Fruit fly (Drosophila melanogaster) whole organism, embryonic: ENCODE results near the gene pbl.
A peak's percentile ranks its signal among the peaks of the same experiment; 100 is the strongest.

Experiments used
- Abd-B ChIP-seq: fragments of 200-800 bp; sonication (Bioruptor generic); optimal IDR thresholded peaks from 2 replicates; lab custom pipeline; 2018; ENCODE audit warnings: missing biosample characterization, mild to moderate bottlenecking, missing genetic modification characterization, moderate library complexity
- Blimp-1 ChIP-seq: fragments of 200-800 bp; sonication (Bioruptor generic); optimal IDR thresholded peaks from 3 replicates; lab custom pipeline; 2018; ENCODE audit warnings: missing biosample characterization, missing genetic modification characterization, mild to moderate bottlenecking, moderate library complexity, missing genetic modification reagents
- CG11093 ChIP-seq: fragments of 200-800 bp; sonication (Bioruptor generic); IDR thresholded peaks from 3 replicates; pipeline ENCODE4 v1.3.6; 2022; ENCODE audit warnings: missing biosample characterization, missing genetic modification characterization
- CG1233 ChIP-seq: fragments of 200-800 bp; sonication (Bioruptor generic); optimal IDR thresholded peaks from 4 replicates; lab custom pipeline; 2018; ENCODE audit warnings: missing biosample characterization, mild to moderate bottlenecking, missing genetic modification characterization
- CG15073 ChIP-seq: fragments of 200-800 bp; sonication (Bioruptor generic); optimal IDR thresholded peaks from 2 replicates; lab custom pipeline; 2016; ENCODE audit warnings: missing biosample characterization, missing genetic modification characterization
- CG15269 ChIP-seq: fragments of 200-800 bp; sonication (Bioruptor generic); optimal IDR thresholded peaks from 2 replicates; lab custom pipeline; 2018; ENCODE audit warnings: missing biosample characterization, mild to moderate bottlenecking, missing genetic modification characterization, moderate library complexity
- CG17359 ChIP-seq: fragments of 200-800 bp; sonication (Bioruptor generic); optimal IDR thresholded peaks from 3 replicates; lab custom pipeline; 2018; ENCODE audit warnings: missing biosample characterization, mild to moderate bottlenecking, missing genetic modification characterization, moderate library complexity
- CG17385 ChIP-seq: fragments of 200-800 bp; sonication (Bioruptor generic); optimal IDR thresholded peaks from 3 replicates; lab custom pipeline; 2018; ENCODE audit warnings: missing biosample characterization, mild to moderate bottlenecking, missing genetic modification characterization
- CG17612 ChIP-seq: fragments of 200-800 bp; sonication (Bioruptor generic); IDR thresholded peaks from 2 replicates; pipeline ENCODE4 v1.3.6; 2022; ENCODE audit warnings: missing biosample characterization, missing genetic modification characterization
- CG17829 ChIP-seq: fragments of 200-800 bp; optimal IDR thresholded peaks from 2 replicates; lab custom pipeline; 2019; ENCODE audit warnings: missing biosample characterization, mild to moderate bottlenecking, missing genetic modification characterization, moderate library complexity
- CG18476 ChIP-seq: fragments of 200-800 bp; sonication (Bioruptor generic); optimal IDR thresholded peaks from 2 replicates; lab custom pipeline; 2016; ENCODE audit warnings: missing biosample characterization, mild to moderate bottlenecking, missing genetic modification characterization
- CG34376 ChIP-seq: fragments of 200-800 bp; sonication (Bioruptor generic); optimal IDR thresholded peaks from 2 replicates; lab custom pipeline; 2018; ENCODE audit warnings: missing biosample characterization, mild to moderate bottlenecking, missing genetic modification characterization
- CG6175 ChIP-seq: fragments of 200-800 bp; sonication (Bioruptor generic); IDR thresholded peaks from 3 replicates; pipeline ENCODE4 v1.3.6; 2022; ENCODE audit warnings: missing biosample characterization, missing genetic modification characterization
- CG6683 ChIP-seq: fragments of 200-800 bp; sonication (Bioruptor generic); optimal IDR thresholded peaks from 2 replicates; lab custom pipeline; 2017; ENCODE audit warnings: missing biosample characterization, mild to moderate bottlenecking, missing genetic modification characterization, missing genetic modification reagents
- CG6689 ChIP-seq: fragments of 200-800 bp; sonication (Bioruptor generic); IDR thresholded peaks from 2 replicates; pipeline ENCODE4 v1.3.6; 2022; ENCODE audit warnings: missing biosample characterization, missing genetic modification characterization
- CG8290 ChIP-seq, 3 experiments: fragments of 200-800 bp; sonication (Bioruptor generic); optimal IDR thresholded peaks; 2 replicates each; lab custom pipeline; 2016 to 2019; ENCODE audit warnings: missing biosample characterization in 3 of 3, missing genetic modification characterization in 3 of 3, mild to moderate bottlenecking in 2 of 3, moderate library complexity in 1 of 3
- CG8765 ChIP-seq: fragments of 200-800 bp; sonication (Bioruptor generic); IDR thresholded peaks from 2 replicates; pipeline ENCODE4 v1.3.6; 2022; ENCODE audit warnings: missing biosample characterization, missing genetic modification characterization
- CG9727 ChIP-seq: fragments of 200-800 bp; sonication (Bioruptor generic); optimal IDR thresholded peaks from 3 replicates; lab custom pipeline; 2017; ENCODE audit warnings: missing biosample characterization, mild to moderate bottlenecking, missing genetic modification characterization
- CG9876 ChIP-seq: fragments of 200-800 bp; sonication (Bioruptor generic); optimal IDR thresholded peaks from 2 replicates; lab custom pipeline; 2016; ENCODE audit warnings: missing biosample characterization, missing genetic modification characterization
- CTCF ChIP-seq: fragments of 200-800 bp; sonication (Bioruptor generic); optimal IDR thresholded peaks from 2 replicates; lab custom pipeline; 2017; ENCODE audit warnings: missing biosample characterization, mild to moderate bottlenecking, missing genetic modification characterization, moderate library complexity
- D19A ChIP-seq: fragments of 200-800 bp; optimal IDR thresholded peaks from 3 replicates; lab custom pipeline; 2019; ENCODE audit warnings: missing biosample characterization, mild to moderate bottlenecking, missing genetic modification characterization, moderate library complexity
- Dad ChIP-seq: fragments of 200-800 bp; sonication (Bioruptor generic); optimal IDR thresholded peaks from 3 replicates; lab custom pipeline; 2016; ENCODE audit warnings: missing biosample characterization, missing genetic modification characterization
- Dip2 ChIP-seq: fragments of 200-800 bp; sonication (Bioruptor generic); IDR thresholded peaks from 2 replicates; pipeline ENCODE4 v1.3.6; 2022; ENCODE audit warnings: missing biosample characterization, missing genetic modification characterization
- E2f1 ChIP-seq: fragments of 200-800 bp; sonication (Bioruptor generic); IDR thresholded peaks from 2 replicates; pipeline ENCODE4 v1.3.6; 2022; ENCODE audit warnings: missing biosample characterization, missing genetic modification characterization
- Nf-YC ChIP-seq: fragments of 200-800 bp; optimal IDR thresholded peaks from 3 replicates; lab custom pipeline; 2019; ENCODE audit warnings: missing biosample characterization, mild to moderate bottlenecking, missing genetic modification characterization, moderate library complexity
- Pdp1 ChIP-seq, 2 experiments: fragments of 200-800 bp; sonication (Bioruptor generic); optimal IDR thresholded peaks; 3 replicates each; lab custom pipeline; 2016; ENCODE audit warnings: missing biosample characterization in 2 of 2, missing genetic modification characterization in 2 of 2, mild to moderate bottlenecking in 1 of 2, moderate library complexity in 1 of 2
- Taf1 ChIP-seq: fragments of 200-800 bp; sonication (Bioruptor generic); IDR thresholded peaks from 2 replicates; pipeline ENCODE4 v1.3.6; 2022; ENCODE audit warnings: missing biosample characterization, missing genetic modification characterization
- bigmax ChIP-seq: fragments of 200-800 bp; sonication (Bioruptor generic); optimal IDR thresholded peaks from 2 replicates; lab custom pipeline; 2018; ENCODE audit warnings: missing biosample characterization, mild to moderate bottlenecking, missing genetic modification characterization
- chm ChIP-seq: fragments of 200-800 bp; sonication (Bioruptor generic); IDR thresholded peaks from 2 replicates; pipeline ENCODE4 v1.3.6; 2022; ENCODE audit warnings: missing biosample characterization, missing genetic modification characterization
- fu2 ChIP-seq: fragments of 200-800 bp; sonication (Bioruptor generic); optimal IDR thresholded peaks from 2 replicates; lab custom pipeline; 2016; ENCODE audit warnings: missing biosample characterization, missing genetic modification characterization
- gfzf ChIP-seq: fragments of 200-800 bp; sonication (Bioruptor generic); optimal IDR thresholded peaks from 2 replicates; lab custom pipeline; 2016; ENCODE audit warnings: missing biosample characterization, mild to moderate bottlenecking, missing genetic modification characterization, moderate library complexity
- gsb-n ChIP-seq: fragments of 200-800 bp; sonication (Bioruptor generic); optimal IDR thresholded peaks from 3 replicates; lab custom pipeline; 2018; ENCODE audit warnings: missing biosample characterization, mild to moderate bottlenecking, missing genetic modification characterization
- hkb ChIP-seq, 2 experiments: fragments of 200-800 bp in 1 of 2; fragments of >200 bp in 1 of 2; sonication (Bioruptor generic) in 1 of 2; IDR thresholded peaks in 1 of 2; optimal IDR thresholded peaks in 1 of 2; 2 replicates each; pipeline versions ENCODE4 v1.3.6 to Lab custom; 2017 to 2022; ENCODE audit warnings: missing biosample characterization in 1 of 2, missing genetic modification characterization in 1 of 2
- insv ChIP-seq, 2 experiments: fragments of 200-800 bp; sonication (Bioruptor generic); optimal IDR thresholded peaks; 3 replicates each; lab custom pipeline; 2016 to 2018; ENCODE audit warnings: missing biosample characterization in 2 of 2, missing genetic modification characterization in 2 of 2
- inv ChIP-seq: fragments of 200-800 bp; sonication (Bioruptor generic); IDR thresholded peaks from 2 replicates; pipeline ENCODE4 v1.3.6; 2022; ENCODE audit warnings: missing biosample characterization, missing genetic modification characterization; ENCODE audit not compliant: partially characterized antibody
- kni ChIP-seq: fragments of 200-800 bp; sonication (Bioruptor generic); optimal IDR thresholded peaks from 3 replicates; lab custom pipeline; 2017; ENCODE audit warnings: mild to moderate bottlenecking, missing biosample characterization, missing genetic modification reagents, missing genetic modification characterization
- knrl ChIP-seq: fragments of 200-800 bp; sonication (Bioruptor generic); IDR thresholded peaks from 3 replicates; pipeline ENCODE4 v1.3.6; 2022; ENCODE audit warnings: missing biosample characterization, missing genetic modification characterization; ENCODE audit not compliant: partially characterized antibody
- luna ChIP-seq: fragments of 200-800 bp; sonication (Bioruptor generic); optimal IDR thresholded peaks from 2 replicates; lab custom pipeline; 2016; ENCODE audit warnings: missing biosample characterization, missing genetic modification characterization
- onecut ChIP-seq: fragments of 200-800 bp; sonication (Bioruptor generic); IDR thresholded peaks from 2 replicates; pipeline ENCODE4 v1.3.6; 2022; ENCODE audit warnings: missing biosample characterization, missing genetic modification characterization
- pnt ChIP-seq: fragments of 200-800 bp; sonication (Bioruptor generic); optimal IDR thresholded peaks from 3 replicates; lab custom pipeline; 2016; ENCODE audit warnings: missing biosample characterization, missing genetic modification characterization
- pros ChIP-seq: fragments of 200-800 bp; sonication (Bioruptor generic); optimal IDR thresholded peaks from 3 replicates; lab custom pipeline; 2019; ENCODE audit warnings: missing biosample characterization, mild to moderate bottlenecking, missing genetic modification characterization, moderate library complexity
- sd ChIP-seq: fragments of 200-800 bp; sonication (Bioruptor generic); optimal IDR thresholded peaks from 3 replicates; lab custom pipeline; 2018; ENCODE audit warnings: missing biosample characterization, mild to moderate bottlenecking, missing genetic modification characterization, moderate library complexity
- sens-2 ChIP-seq: fragments of 200-800 bp; sonication (Bioruptor generic); IDR thresholded peaks from 2 replicates; pipeline ENCODE4 v1.3.6; 2022; ENCODE audit warnings: missing biosample characterization, missing genetic modification characterization
- sr ChIP-seq: fragments of 200-800 bp; sonication (Bioruptor generic); IDR thresholded peaks from 3 replicates; pipeline ENCODE4 v1.3.6; 2022; ENCODE audit warnings: missing biosample characterization, missing genetic modification characterization
- stwl ChIP-seq: fragments of 200-800 bp; sonication (Bioruptor generic); optimal IDR thresholded peaks from 3 replicates; lab custom pipeline; 2018; ENCODE audit warnings: missing biosample characterization, mild to moderate bottlenecking, missing genetic modification characterization, moderate library complexity
- unc-4 ChIP-seq: fragments of 200-800 bp; sonication (Bioruptor generic); IDR thresholded peaks from 2 replicates; pipeline ENCODE4 v1.3.6; 2022; ENCODE audit warnings: missing biosample characterization, missing genetic modification characterization; ENCODE audit not compliant: partially characterized antibody
- vnd ChIP-seq: fragments of 200-800 bp; sonication (Bioruptor generic); IDR thresholded peaks from 3 replicates; pipeline ENCODE4 v1.3.6; 2022; ENCODE audit warnings: missing biosample characterization, missing genetic modification characterization; ENCODE audit not compliant: partially characterized antibody
- wek ChIP-seq: fragments of 200-800 bp; sonication (Bioruptor generic); optimal IDR thresholded peaks from 3 replicates; lab custom pipeline; 2018; ENCODE audit warnings: missing biosample characterization, mild to moderate bottlenecking, missing genetic modification characterization, moderate library complexity
- wor ChIP-seq: fragments of 200-800 bp; sonication (Bioruptor generic); IDR thresholded peaks from 2 replicates; pipeline ENCODE4 v1.3.6; 2022; ENCODE audit warnings: missing biosample characterization, missing genetic modification characterization

Gene pbl

dm6 chr3L:7868581-7869236 lies 43.0 kb downstream of the pbl start, which contains the start of gene CG32365 (continued):
- TF ChIP-seq D19A (tag; lab: Kevin White, UChicago) = no peak
- TF ChIP-seq Dip2 (GFP tag; lab: Robert Waterston, UW) = no peak
- TF ChIP-seq pros (GFP tag; lab: Kevin White, UChicago) = no peak
- no peak for TF ChIP-seq Dad (GFP tag; lab: Kevin White, UChicago)
- peak; percentile 25 for TF ChIP-seq gfzf (GFP tag; lab: Kevin White, UChicago)
- no peak for TF ChIP-seq CG15073
- no peak for TF ChIP-seq inv
- TF ChIP-seq CG6175 (GFP tag; lab: Robert Waterston, UW) = no peak
- peak; percentile 14 for TF ChIP-seq Nf-YC (tag; lab: Kevin White, UChicago)
- no peak for TF ChIP-seq knrl (GFP tag; lab: Robert Waterston, UW)
- peak; percentile 22 for TF ChIP-seq luna
- TF ChIP-seq Pdp1 (GFP tag; optimal IDR thresholded peaks at IDR 0.05; lab: Kevin White, UChicago) = peak in 1 of 2 experiments; percentile 47
- no peak for TF ChIP-seq kni
- no peak for TF ChIP-seq gsb-n (tag; lab: Kevin White, UChicago)
- peak; percentile 77 for TF ChIP-seq stwl (tag; lab: Kevin White, UChicago)
- peak; percentile 13; the same call in 1 of the 2 replicates for TF ChIP-seq onecut (GFP tag; lab: Robert Waterston, UW)
- TF ChIP-seq CG17612 (GFP tag; lab: Robert Waterston, UW) = no peak
- no peak for TF ChIP-seq Abd-B (GFP tag; lab: Kevin White, UChicago)
- TF ChIP-seq CG34376 (GFP tag; lab: Kevin White, UChicago) = peak; percentile 55
- no peak for TF ChIP-seq CG8765 (GFP tag; lab: Robert Waterston, UW)
- no peak for TF ChIP-seq wek (GFP tag; lab: Kevin White, UChicago)
- no peak for TF ChIP-seq Blimp-1
- TF ChIP-seq CG9727 (GFP tag; lab: Kevin White, UChicago) = no peak
- TF ChIP-seq CG11093 = no peak
- no peak for TF ChIP-seq sr
- no peak for TF ChIP-seq sd (tag; lab: Kevin White, UChicago)
- TF ChIP-seq fu2 (GFP tag; lab: Kevin White, UChicago) = no peak
- TF ChIP-seq pnt (GFP tag; lab: Kevin White, UChicago) = no peak
- TF ChIP-seq CG17829 (tag; lab: Kevin White, UChicago) = peak; percentile 27
- no peak for TF ChIP-seq chm (GFP tag; lab: Robert Waterston, UW)
- TF ChIP-seq CG9876 (GFP tag; lab: Kevin White, UChicago) = no peak
- TF ChIP-seq CG17359 (tag; lab: Kevin White, UChicago) = peak; percentile 42
- TF ChIP-seq hkb (optimal IDR thresholded peaks at IDR 0.05; lab: Kevin White, UChicago) = no peak
- peak; percentile 36; the same call in 1 of the 2 replicates for TF ChIP-seq hkb (GFP tag; IDR thresholded peaks at IDR 0.05; lab: Robert Waterston, UW)
- no peak for TF ChIP-seq Taf1 (GFP tag; lab: Robert Waterston, UW)
- peak; percentile 1 for TF ChIP-seq CG15269 (tag; lab: Kevin White, UChicago)
- TF ChIP-seq CG6683 (GFP tag; lab: Kevin White, UChicago) = no peak
- TF ChIP-seq CG6689 (GFP tag; lab: Robert Waterston, UW) = no peak
- TF ChIP-seq CG1233 (GFP tag; lab: Kevin White, UChicago) = peak; percentile 36
- no peak for TF ChIP-seq CG8290 (GFP tag; optimal IDR thresholded peaks at IDR 0.05; lab: Kevin White, UChicago)
- peak in 1 of 2 experiments; percentile 67 for TF ChIP-seq CG8290 (tag; optimal IDR thresholded peaks at IDR 0.05; lab: Kevin White, UChicago)
- TF ChIP-seq CG18476 = no peak
- no peak for TF ChIP-seq wor (GFP tag; lab: Robert Waterston, UW)
- no peak for TF ChIP-seq sens-2 (GFP tag; lab: Robert Waterston, UW)
- peak; percentile 74 for TF ChIP-seq CTCF (GFP tag; lab: Kevin White, UChicago)
- no peak for TF ChIP-seq vnd (GFP tag; lab: Robert Waterston, UW)
- TF ChIP-seq bigmax (GFP tag; lab: Kevin White, UChicago) = no peak
- no peak; the same call in 1 of the 2 replicates for TF ChIP-seq E2f1 (GFP tag; lab: Robert Waterston, UW)
- TF ChIP-seq insv (GFP tag; optimal IDR thresholded peaks at IDR 0.05; lab: Kevin White, UChicago) = no peak
- peak; percentile 7 for TF ChIP-seq CG17385 (GFP tag; lab: Kevin White, UChicago)
- TF ChIP-seq unc-4 = no peak
